Worm (Caenorhabditis elegans) whole organism, early embryonic: ENCODE results near the gene clec-227.
A peak's percentile ranks its signal among the peaks of the same experiment; 100 is the strongest.

Experiments used
- B0310.2 ChIP-seq: sonication (generic microtip); optimal IDR thresholded peaks from 2 replicates; lab custom pipeline; 2016; ENCODE audit warnings: mild to moderate bottlenecking, missing genetic modification characterization, missing compliant biosample characterization
- F13C5.2 ChIP-seq: sonication (generic microtip); optimal IDR thresholded peaks from 2 replicates; lab custom pipeline; 2017; ENCODE audit warnings: mild to moderate bottlenecking, missing genetic modification characterization, inconsistent platforms, missing compliant biosample characterization
- aly-1 ChIP-seq: sonication (generic microtip); optimal IDR thresholded peaks from 2 replicates; lab custom pipeline; 2016; ENCODE audit warnings: missing genetic modification characterization, missing compliant biosample characterization
- ama-1 ChIP-seq: fragments of 150-350 bp; optimal IDR thresholded peaks from 2 replicates; lab custom pipeline; 2014
- ceh-13 ChIP-seq: fragments of 200-800 bp; sonication (Bioruptor generic); optimal IDR thresholded peaks from 2 replicates; lab custom pipeline; 2018; ENCODE audit warnings: mild to moderate bottlenecking, missing genetic modification characterization, missing compliant biosample characterization
- ceh-36 ChIP-seq: sonication (generic microtip); optimal IDR thresholded peaks from 2 replicates; lab custom pipeline; 2016; ENCODE audit warnings: missing genetic modification characterization, inconsistent platforms, missing compliant biosample characterization
- ets-7 ChIP-seq: sonication (generic microtip); optimal IDR thresholded peaks from 2 replicates; lab custom pipeline; 2016; ENCODE audit warnings: missing genotype, missing genetic modification characterization, missing compliant biosample characterization
- flt-1 ChIP-seq: fragments of 200-800 bp; sonication (Bioruptor generic); IDR thresholded peaks from 2 replicates; pipeline ENCODE4 v1.3.6; 2022; ENCODE audit warnings: missing genetic modification characterization, missing compliant biosample characterization
- hmbx-1 ChIP-seq: sonication (generic microtip); optimal IDR thresholded peaks from 2 replicates; lab custom pipeline; 2016; ENCODE audit warnings: mild to moderate bottlenecking, missing genetic modification characterization, missing compliant biosample characterization
- hmg-4 ChIP-seq: fragments of 200-800 bp; sonication (Bioruptor generic); optimal IDR thresholded peaks from 2 replicates; lab custom pipeline; 2018; ENCODE audit warnings: mild to moderate bottlenecking, missing genetic modification characterization, missing compliant biosample characterization
- hnd-1 ChIP-seq: sonication (generic microtip); optimal IDR thresholded peaks from 2 replicates; lab custom pipeline; 2016; ENCODE audit warnings: missing genetic modification characterization, missing compliant biosample characterization
- pes-1 ChIP-seq: fragments of 200-800 bp; sonication (Bioruptor generic); IDR thresholded peaks from 2 replicates; pipeline ENCODE4 v1.3.6; 2022; ENCODE audit warnings: missing genetic modification reagents, missing genetic modification characterization, missing compliant biosample characterization
- scrt-1 ChIP-seq: fragments of 200-800 bp; sonication (Bioruptor generic); IDR thresholded peaks from 2 replicates; pipeline ENCODE4 v1.3.6; 2022; ENCODE audit warnings: missing genetic modification characterization, missing compliant biosample characterization
- sea-1 ChIP-seq: fragments of 200-800 bp; sonication (Bioruptor generic); conservative IDR thresholded peaks from 2 replicates; pipeline ENCODE4 v1.3.6; 2022; ENCODE audit warnings: missing genetic modification characterization, missing compliant biosample characterization
- tbx-11 ChIP-seq: fragments of 200-800 bp; sonication (Bioruptor generic); IDR thresholded peaks from 2 replicates; pipeline ENCODE4 v1.3.6; 2022; ENCODE audit warnings: missing genetic modification characterization, missing compliant biosample characterization
- tbx-37 ChIP-seq: fragments of 200-800 bp; sonication (Bioruptor generic); conservative IDR thresholded peaks from 2 replicates; pipeline ENCODE4 v1.3.6; 2022; ENCODE audit warnings: missing genetic modification reagents, missing genetic modification characterization, missing compliant biosample characterization
- tra-4 ChIP-seq: sonication (generic microtip); optimal IDR thresholded peaks from 2 replicates; lab custom pipeline; 2017; ENCODE audit warnings: missing genetic modification characterization, missing compliant biosample characterization

Gene clec-227

DNA sequence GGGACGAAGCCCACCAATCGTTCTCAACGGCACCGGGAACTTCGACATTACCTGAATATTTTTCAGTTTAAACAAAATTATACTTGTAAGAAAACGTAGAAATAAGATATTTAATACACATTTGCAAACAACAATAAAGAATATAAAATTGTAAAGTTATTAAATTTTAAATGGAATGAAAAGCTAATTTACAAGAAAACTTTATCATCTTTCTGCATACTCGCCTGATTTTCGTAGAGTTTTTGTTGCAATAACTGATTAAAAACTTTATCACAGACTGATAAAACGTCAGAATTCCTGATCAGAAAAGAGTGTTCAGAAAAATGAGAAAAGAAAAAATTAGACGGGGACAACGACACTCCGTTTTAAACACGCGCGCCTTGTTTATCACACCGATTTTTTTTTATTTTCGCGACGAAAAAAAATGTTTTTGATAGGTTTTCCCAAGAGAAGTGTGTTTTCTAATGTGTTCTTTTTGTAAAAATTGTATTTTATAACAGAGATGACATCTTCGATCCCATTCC, 25.0 kb upstream of the clec-227 start, which contains the start of the genes dlat-1 and fntb-1:
Gene dlat-1, minus strand, starts transcription at position 51 of the 524 bp plus-strand sequence.
Gene fntb-1, plus strand, starts transcription at position 412 of the 524 bp plus-strand sequence.
- TF ChIP-seq tbx-11 (GFP tag; lab: Robert Waterston, UW) (no peak), tbx-37 (GFP tag; lab: Robert Waterston, UW) (no peak), tra-4 (tag; lab: Kevin White, UChicago) (no peak), ets-7 (tag; lab: Kevin White, UChicago) (no peak)

DNA sequence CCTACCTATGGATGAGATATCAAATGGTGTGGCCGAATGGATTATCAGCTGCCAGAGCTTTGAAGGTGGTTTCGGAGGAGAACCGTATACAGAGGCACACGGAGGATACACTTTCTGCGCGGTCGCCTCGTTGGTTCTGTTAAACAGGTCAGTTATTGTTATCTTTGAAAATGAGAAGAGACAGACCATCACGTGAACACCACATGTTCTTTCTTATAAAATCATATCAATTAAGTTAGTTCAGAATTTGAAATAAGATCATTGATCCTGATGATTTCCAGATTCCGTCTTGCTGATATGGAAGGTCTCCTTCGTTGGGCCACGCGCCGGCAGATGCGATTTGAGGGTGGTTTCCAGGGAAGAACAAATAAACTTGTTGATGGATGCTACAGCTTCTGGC, 23.7 kb upstream of the clec-227 start:
- no peak for TF ChIP-seq tbx-11 (GFP tag; lab: Robert Waterston, UW)
- no peak for TF ChIP-seq sea-1 (GFP tag; lab: Robert Waterston, UW)
- TF ChIP-seq ceh-36 (tag; lab: Kevin White, UChicago), result no peak
- no peak for TF ChIP-seq hnd-1
- TF ChIP-seq tra-4 (tag; lab: Kevin White, UChicago), result no peak
- no peak for TF ChIP-seq ceh-13 (GFP tag; lab: Kevin White, UChicago)
- TF ChIP-seq flt-1 (GFP tag; lab: Robert Waterston, UW), result no peak
- no peak for TF ChIP-seq pes-1 (GFP tag; lab: Robert Waterston, UW)
- TF ChIP-seq hmg-4 (GFP tag; lab: Kevin White, UChicago), result no peak
- no peak for TF ChIP-seq hmbx-1 (tag; lab: Kevin White, UChicago)
- TF ChIP-seq scrt-1, result no peak
- TF ChIP-seq B0310.2, result no peak
- no peak for TF ChIP-seq tbx-37 (GFP tag; lab: Robert Waterston, UW)

DNA sequence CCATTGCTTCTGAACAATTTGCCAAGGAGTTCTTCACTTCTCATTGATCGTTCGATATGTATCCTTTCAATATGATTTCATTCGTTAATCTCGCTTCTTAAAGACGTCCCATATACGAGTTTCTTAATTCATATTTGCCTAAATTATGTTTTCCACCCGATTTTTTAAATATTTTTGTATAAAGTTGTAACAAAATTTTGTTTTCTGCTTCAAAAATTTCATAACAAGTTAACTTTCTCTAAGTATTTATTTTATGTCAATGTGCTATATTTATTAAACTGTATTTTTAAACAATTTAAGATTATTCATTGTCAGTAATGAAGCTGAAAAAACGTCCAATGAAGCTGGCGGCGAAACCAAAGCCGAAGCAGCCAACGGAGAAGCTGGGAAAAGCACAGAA, 22.9 kb upstream of the clec-227 start, which contains the start of gene F23B12.7:
Gene F23B12.7, plus strand, starts transcription at position 301 of the 400 bp plus-strand sequence.
- no peak for TF ChIP-seq B0310.2
- TF ChIP-seq ceh-13 (GFP tag; lab: Kevin White, UChicago), result no peak
- TF ChIP-seq tbx-37 (GFP tag; lab: Robert Waterston, UW), result no peak
- no peak for TF ChIP-seq flt-1 (GFP tag; lab: Robert Waterston, UW)
- no peak for TF ChIP-seq aly-1 (tag; lab: Kevin White, UChicago)
- TF ChIP-seq hmg-4 (GFP tag; lab: Kevin White, UChicago), result no peak
- TF ChIP-seq pes-1 (GFP tag; lab: Robert Waterston, UW), result no peak
- no peak for TF ChIP-seq sea-1 (GFP tag; lab: Robert Waterston, UW)
- no peak for TF ChIP-seq tbx-11 (GFP tag; lab: Robert Waterston, UW)
- no peak for TF ChIP-seq scrt-1
- TF ChIP-seq ets-7 (tag; lab: Kevin White, UChicago), result no peak
- TF ChIP-seq hmbx-1 (tag; lab: Kevin White, UChicago), result no peak
- TF ChIP-seq F13C5.2 (tag; lab: Kevin White, UChicago), result no peak
- no peak for TF ChIP-seq ceh-36 (tag; lab: Kevin White, UChicago)
- no peak for TF ChIP-seq tra-4 (tag; lab: Kevin White, UChicago)
- TF ChIP-seq hnd-1, result no peak
- no peak for TF ChIP-seq ama-1

ce11 chrV:14456626-14457025, 15.7 kb upstream of the clec-227 start, which contains the start of gene bmk-1:
Gene bmk-1, minus strand, starts transcription at chrV:14456984.
- no peak for TF ChIP-seq sea-1 (GFP tag; lab: Robert Waterston, UW)
- TF ChIP-seq ceh-36 (tag; lab: Kevin White, UChicago), result no peak

DNA sequence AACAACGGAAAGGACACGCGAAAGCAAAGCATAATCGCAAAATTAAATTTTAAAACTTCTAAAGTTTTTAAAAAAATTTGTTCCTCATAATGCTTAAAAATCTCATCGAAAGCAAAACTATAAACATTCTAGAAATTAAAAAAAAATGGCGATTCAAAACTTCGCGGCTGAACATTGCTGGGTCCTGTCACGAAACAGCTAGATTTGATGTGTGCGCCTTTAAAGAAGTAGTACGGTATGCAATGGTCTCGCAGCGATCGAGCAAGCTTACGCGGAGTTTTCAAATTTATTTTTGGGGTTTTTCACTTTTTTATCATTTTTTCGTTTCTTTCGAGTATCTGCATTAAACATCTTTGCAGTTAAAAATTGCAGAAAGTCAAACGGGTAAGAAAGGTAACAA, 15.3 kb upstream of the clec-227 start, which contains the start of gene coh-3:
Gene coh-3, plus strand, starts transcription at position 353 of the 400 bp plus-strand sequence.
- TF ChIP-seq tra-4 (tag; lab: Kevin White, UChicago), result no peak
- TF ChIP-seq scrt-1, result no peak
- TF ChIP-seq hnd-1, result no peak
- TF ChIP-seq aly-1 (tag; lab: Kevin White, UChicago), result no peak
- no peak for TF ChIP-seq ets-7 (tag; lab: Kevin White, UChicago)
- TF ChIP-seq hmbx-1 (tag; lab: Kevin White, UChicago), result no peak
- TF ChIP-seq tbx-11 (GFP tag; lab: Robert Waterston, UW), result no peak
- TF ChIP-seq F13C5.2 (tag; lab: Kevin White, UChicago), result no peak
- TF ChIP-seq pes-1 (GFP tag; lab: Robert Waterston, UW), result no peak
- no peak for TF ChIP-seq sea-1 (GFP tag; lab: Robert Waterston, UW)
- TF ChIP-seq ama-1, result no peak
- no peak for TF ChIP-seq flt-1 (GFP tag; lab: Robert Waterston, UW)
- no peak for TF ChIP-seq hmg-4 (GFP tag; lab: Kevin White, UChicago)
- no peak for TF ChIP-seq tbx-37 (GFP tag; lab: Robert Waterston, UW)
- no peak for TF ChIP-seq ceh-13 (GFP tag; lab: Kevin White, UChicago)
- TF ChIP-seq B0310.2, result no peak
- TF ChIP-seq ceh-36 (tag; lab: Kevin White, UChicago), result no peak

- TF ChIP-seq sea-1 (GFP tag; lab: Robert Waterston, UW) (no peak), tbx-11 (GFP tag; lab: Robert Waterston, UW) (no peak), B0310.2 (no peak)
Observed at ce11 chrV:14460122-14460521, 12.2 kb upstream of the clec-227 start.

ce11 chrV:14460615-14461102, 11.7 kb upstream of the clec-227 start, which contains the start of gene F08H9.2:
Gene F08H9.2, plus strand, starts transcription at chrV:14460665.
- TF ChIP-seq ets-7 (tag; lab: Kevin White, UChicago) (no peak), hmg-4 (GFP tag; lab: Kevin White, UChicago) (peak; percentile 20), hmbx-1 (tag; lab: Kevin White, UChicago) (no peak)

- TF ChIP-seq aly-1 (tag; lab: Kevin White, UChicago), result no peak
- no peak for TF ChIP-seq tra-4 (tag; lab: Kevin White, UChicago)
- no peak for TF ChIP-seq tbx-11 (GFP tag; lab: Robert Waterston, UW)
- TF ChIP-seq F13C5.2 (tag; lab: Kevin White, UChicago), result no peak
- no peak for TF ChIP-seq ceh-13 (GFP tag; lab: Kevin White, UChicago)
- TF ChIP-seq flt-1 (GFP tag; lab: Robert Waterston, UW), result no peak
- no peak for TF ChIP-seq ama-1
- no peak for TF ChIP-seq sea-1 (GFP tag; lab: Robert Waterston, UW)
- TF ChIP-seq pes-1 (GFP tag; lab: Robert Waterston, UW), result no peak
- TF ChIP-seq tbx-37 (GFP tag; lab: Robert Waterston, UW), result no peak
- no peak for TF ChIP-seq scrt-1
- no peak for TF ChIP-seq hnd-1
- no peak for TF ChIP-seq hmbx-1 (tag; lab: Kevin White, UChicago)
- TF ChIP-seq ceh-36 (tag; lab: Kevin White, UChicago), result no peak
- no peak for TF ChIP-seq ets-7 (tag; lab: Kevin White, UChicago)
- no peak for TF ChIP-seq B0310.2
- TF ChIP-seq hmg-4 (GFP tag; lab: Kevin White, UChicago), result no peak
Observed at ce11 chrV:14462653-14463052, 9.7 kb upstream of the clec-227 start.
